Fruit fly (Drosophila melanogaster) Kc167 (cell line): ENCODE data around the gene Tctp.

Source experiments
- Myc ChIP-seq: fragments of >200 bp; optimal IDR thresholded peaks from 2 replicates; lab custom pipeline; 2017; ENCODE audit warnings: missing external identifiers
- Sin3A ChIP-seq: fragments of >200 bp; optimal IDR thresholded peaks from 2 replicates; lab custom pipeline; 2018; ENCODE audit warnings: missing external identifiers
- h ChIP-seq: fragments of >200 bp; optimal IDR thresholded peaks from 3 replicates; lab custom pipeline; 2018; ENCODE audit warnings: missing external identifiers
- ttk ChIP-seq: sonication (Bioruptor generic); optimal IDR thresholded peaks from 2 replicates; lab custom pipeline; 2017; ENCODE audit warnings: missing external identifiers

DNA sequence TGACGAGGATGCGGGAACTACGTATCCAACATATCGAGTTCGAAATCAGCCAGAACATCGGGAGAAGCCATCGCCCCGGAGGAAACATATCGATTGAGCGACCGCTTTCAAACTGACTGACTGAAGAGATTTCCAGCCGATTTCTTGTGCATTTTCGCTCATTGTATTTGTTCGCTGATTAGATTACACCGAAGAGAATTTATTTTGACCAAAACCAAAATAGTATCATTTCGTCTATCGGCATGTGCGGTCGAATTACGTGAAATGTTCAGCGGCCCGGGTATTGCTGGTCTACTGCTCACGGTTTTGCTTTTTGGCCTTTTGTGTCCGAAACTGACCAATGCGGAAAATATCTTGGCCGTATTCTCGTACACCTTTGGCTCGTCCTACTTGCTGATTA, 34.7 kb upstream of the Tctp start, which contains the start of the genes Ugt304A1 and Ugt303A1:
- no peak for TF ChIP-seq h (lab: Kevin White, UChicago)
- TF ChIP-seq Sin3A (lab: Kevin White, UChicago) = no peak
- TF ChIP-seq Myc (lab: Kevin White, UChicago) = no peak
- TF ChIP-seq ttk (lab: Kevin White, UChicago) = no peak
